Fruit fly (Drosophila melanogaster) whole organism, embryonic: ENCODE data around the gene CG12589.

Experiments used
- Blimp-1 ChIP-seq: fragments of 200-800 bp; sonication (Bioruptor generic); optimal IDR thresholded peaks from 3 replicates; lab custom pipeline; 2018; ENCODE audit warnings: missing biosample characterization, missing genetic modification characterization, mild to moderate bottlenecking, moderate library complexity, missing genetic modification reagents
- CG10431 ChIP-seq: fragments of 200-800 bp; sonication (Bioruptor generic); optimal IDR thresholded peaks from 3 replicates; lab custom pipeline; 2018; ENCODE audit warnings: missing biosample characterization, mild to moderate bottlenecking, missing genetic modification characterization
- CG10565 ChIP-seq: fragments of 200-800 bp; sonication (Bioruptor generic); optimal IDR thresholded peaks from 3 replicates; lab custom pipeline; 2016; ENCODE audit warnings: missing biosample characterization, mild to moderate bottlenecking, missing genetic modification characterization
- CG11723 ChIP-seq: fragments of 200-800 bp; sonication (Bioruptor generic); optimal IDR thresholded peaks from 2 replicates; lab custom pipeline; 2017; ENCODE audit warnings: missing biosample characterization, mild to moderate bottlenecking, missing genetic modification characterization
- CG13775 ChIP-seq: fragments of 200-800 bp; sonication (Bioruptor generic); optimal IDR thresholded peaks from 3 replicates; lab custom pipeline; 2017; ENCODE audit warnings: missing biosample characterization, mild to moderate bottlenecking, missing genetic modification characterization
- CG15479 ChIP-seq: fragments of 200-800 bp; sonication (Bioruptor generic); optimal IDR thresholded peaks from 3 replicates; lab custom pipeline; 2019; ENCODE audit warnings: missing biosample characterization, mild to moderate bottlenecking, missing genetic modification characterization, moderate library complexity
- CG15696 ChIP-seq: fragments of 200-800 bp; sonication (Bioruptor generic); optimal IDR thresholded peaks from 2 replicates; lab custom pipeline; 2019; ENCODE audit warnings: missing biosample characterization, mild to moderate bottlenecking, missing genetic modification characterization, moderate library complexity
- CG1647 ChIP-seq: fragments of 200-800 bp; sonication (Bioruptor generic); optimal IDR thresholded peaks from 3 replicates; lab custom pipeline; 2016; ENCODE audit warnings: missing biosample characterization, missing genetic modification characterization
- CG16813 ChIP-seq: fragments of 200-800 bp; sonication (Bioruptor generic); IDR thresholded peaks from 3 replicates; pipeline ENCODE4 v1.3.6; 2022; ENCODE audit warnings: missing biosample characterization, missing genetic modification characterization; ENCODE audit not compliant: partially characterized antibody
- CG17912 ChIP-seq: fragments of 200-800 bp; sonication (Bioruptor generic); optimal IDR thresholded peaks from 2 replicates; lab custom pipeline; 2018; ENCODE audit warnings: missing biosample characterization, mild to moderate bottlenecking, missing genetic modification characterization
- CG18599 ChIP-seq: fragments of 200-800 bp; sonication (Bioruptor generic); optimal IDR thresholded peaks from 3 replicates; lab custom pipeline; 2017; ENCODE audit warnings: missing biosample characterization, missing genetic modification characterization, mild to moderate bottlenecking, moderate library complexity, missing genetic modification reagents
- CG2712 ChIP-seq: fragments of 200-800 bp; optimal IDR thresholded peaks from 3 replicates; lab custom pipeline; 2019; ENCODE audit warnings: missing biosample characterization, mild to moderate bottlenecking, missing genetic modification characterization, moderate library complexity
- CG2889 ChIP-seq: fragments of 200-800 bp; sonication (Bioruptor generic); IDR thresholded peaks from 3 replicates; pipeline ENCODE4 v1.3.6; 2022; ENCODE audit warnings: missing biosample characterization, missing genetic modification characterization
- CG34224 ChIP-seq: fragments of 200-800 bp; sonication (Bioruptor generic); IDR thresholded peaks from 3 replicates; pipeline ENCODE4 v1.3.6; 2022; ENCODE audit warnings: missing biosample characterization, missing genetic modification characterization; ENCODE audit not compliant: partially characterized antibody
- CG3995 ChIP-seq: fragments of 200-800 bp; sonication (Bioruptor generic); optimal IDR thresholded peaks from 3 replicates; lab custom pipeline; 2016; ENCODE audit warnings: missing biosample characterization, missing genetic modification characterization
- CG8089 ChIP-seq: fragments of 200-800 bp; sonication (Bioruptor generic); optimal IDR thresholded peaks from 3 replicates; lab custom pipeline; 2016; ENCODE audit warnings: missing biosample characterization, missing genetic modification characterization
- Chrac-16 ChIP-seq: fragments of 200-800 bp; sonication (Bioruptor generic); optimal IDR thresholded peaks from 3 replicates; lab custom pipeline; 2016; ENCODE audit warnings: missing biosample characterization, missing genetic modification characterization
- NK7.1 ChIP-seq: fragments of 200-800 bp; sonication (Bioruptor generic); optimal IDR thresholded peaks from 3 replicates; lab custom pipeline; 2016; ENCODE audit warnings: missing biosample characterization, missing genetic modification characterization
- Neu2 ChIP-seq: fragments of 200-800 bp; sonication (Bioruptor generic); optimal IDR thresholded peaks from 3 replicates; lab custom pipeline; 2016; ENCODE audit warnings: missing biosample characterization, missing genetic modification characterization, borderline replicate concordance
- Ptx1 ChIP-seq: fragments of 200-800 bp; sonication (Bioruptor generic); IDR thresholded peaks from 2 replicates; pipeline ENCODE4 v1.3.6; 2022; ENCODE audit warnings: missing biosample characterization, missing genetic modification characterization
- Side ChIP-seq: fragments of 200-800 bp; sonication (Bioruptor generic); optimal IDR thresholded peaks from 2 replicates; lab custom pipeline; 2016; ENCODE audit warnings: missing biosample characterization, missing genetic modification characterization
- Sry-δ ChIP-seq: fragments of 200-800 bp; sonication (Bioruptor generic); optimal IDR thresholded peaks from 2 replicates; lab custom pipeline; 2016; ENCODE audit warnings: missing biosample characterization, missing genetic modification characterization
- Tbp ChIP-seq: fragments of >200 bp; optimal IDR thresholded peaks from 2 replicates; lab custom pipeline; 2018; ENCODE audit warnings: missing biosample characterization, missing genetic modification characterization
- ab ChIP-seq: fragments of 200-800 bp; sonication (Bioruptor generic); optimal IDR thresholded peaks from 2 replicates; lab custom pipeline; 2016; ENCODE audit warnings: missing biosample characterization, missing genetic modification characterization
- al ChIP-seq: fragments of 200-800 bp; sonication (Bioruptor generic); IDR thresholded peaks from 2 replicates; pipeline ENCODE4 v1.3.6; 2022; ENCODE audit warnings: missing biosample characterization, missing genetic modification characterization
- amos ChIP-seq: fragments of 200-800 bp; sonication (Bioruptor generic); IDR thresholded peaks from 2 replicates; pipeline ENCODE4 v1.3.6; 2022; ENCODE audit warnings: missing biosample characterization, missing genetic modification characterization; ENCODE audit not compliant: partially characterized antibody
- bigmax ChIP-seq: fragments of 200-800 bp; sonication (Bioruptor generic); optimal IDR thresholded peaks from 2 replicates; lab custom pipeline; 2018; ENCODE audit warnings: missing biosample characterization, mild to moderate bottlenecking, missing genetic modification characterization
- cwo ChIP-seq: fragments of 200-800 bp; sonication (Bioruptor generic); optimal IDR thresholded peaks from 3 replicates; lab custom pipeline; 2017; ENCODE audit warnings: missing biosample characterization, missing genetic modification characterization, mild to moderate bottlenecking, moderate library complexity, missing genetic modification reagents
- ems ChIP-seq: fragments of 200-800 bp; sonication (Bioruptor generic); optimal IDR thresholded peaks from 3 replicates; lab custom pipeline; 2016; ENCODE audit warnings: missing biosample characterization, missing genetic modification characterization
- eve ChIP-seq, 2 experiments: fragments of >200 bp; optimal IDR thresholded peaks; 2 replicates each; lab custom pipeline; 2017; ENCODE audit warnings: missing biosample characterization in 2 of 2, missing genetic modification characterization in 2 of 2
- gcm ChIP-seq: fragments of 200-800 bp; sonication (Bioruptor generic); optimal IDR thresholded peaks from 2 replicates; lab custom pipeline; 2019; ENCODE audit warnings: missing biosample characterization, mild to moderate bottlenecking, missing genetic modification characterization, moderate library complexity
- kni ChIP-seq: fragments of 200-800 bp; sonication (Bioruptor generic); optimal IDR thresholded peaks from 3 replicates; lab custom pipeline; 2017; ENCODE audit warnings: mild to moderate bottlenecking, missing biosample characterization, missing genetic modification reagents, missing genetic modification characterization
- lola ChIP-seq, 3 experiments: fragments of >200 bp in 2 of 3; fragments of 200-800 bp in 1 of 3; sonication (Bioruptor generic) in 1 of 3; optimal IDR thresholded peaks; 2 replicates each; lab custom pipeline; 2017 to 2019; ENCODE audit warnings: missing biosample characterization in 3 of 3, missing genetic modification characterization in 3 of 3, mild to moderate bottlenecking in 1 of 3, moderate library complexity in 1 of 3
- lov ChIP-seq, 2 experiments: fragments of 200-800 bp in 1 of 2; fragments of >200 bp in 1 of 2; sonication (Bioruptor generic) in 1 of 2; IDR thresholded peaks in 1 of 2; optimal IDR thresholded peaks in 1 of 2; 2 replicates in 1 of 2; 3 replicates in 1 of 2; pipeline versions ENCODE4 v1.3.6 to Lab custom; 2017 to 2022; ENCODE audit warnings: missing biosample characterization in 1 of 2, missing genetic modification characterization in 1 of 2
- nau ChIP-seq: fragments of 200-800 bp; sonication (Bioruptor generic); optimal IDR thresholded peaks from 3 replicates; lab custom pipeline; 2017; ENCODE audit warnings: missing biosample characterization, mild to moderate bottlenecking, missing genetic modification characterization, missing genetic modification reagents
- nom ChIP-seq: fragments of 200-800 bp; sonication (Bioruptor generic); optimal IDR thresholded peaks from 2 replicates; lab custom pipeline; 2017; ENCODE audit warnings: missing biosample characterization, missing genetic modification characterization, mild to moderate bottlenecking, moderate library complexity, missing genetic modification reagents
- odd ChIP-seq: fragments of 200-800 bp; sonication (Bioruptor generic); optimal IDR thresholded peaks from 2 replicates; lab custom pipeline; 2017; ENCODE audit warnings: missing biosample characterization, mild to moderate bottlenecking, missing genetic modification characterization
- pfk ChIP-seq: fragments of 200-800 bp; sonication (Bioruptor generic); optimal IDR thresholded peaks from 2 replicates; lab custom pipeline; 2018; ENCODE audit warnings: missing biosample characterization, mild to moderate bottlenecking, missing genetic modification characterization, moderate library complexity
- phol ChIP-seq: fragments of 200-800 bp; sonication (Bioruptor generic); optimal IDR thresholded peaks from 3 replicates; lab custom pipeline; 2018; ENCODE audit warnings: missing biosample characterization, mild to moderate bottlenecking, missing genetic modification characterization, moderate library complexity
- row ChIP-seq: fragments of 200-800 bp; sonication (Bioruptor generic); IDR thresholded peaks from 3 replicates; pipeline ENCODE4 v1.3.6; 2022; ENCODE audit warnings: missing biosample characterization, missing genetic modification characterization
- salm ChIP-seq: fragments of 200-800 bp; sonication (Bioruptor generic); optimal IDR thresholded peaks from 2 replicates; lab custom pipeline; 2018; ENCODE audit warnings: missing biosample characterization, mild to moderate bottlenecking, missing genetic modification characterization
- seq ChIP-seq: fragments of 200-800 bp; sonication (Bioruptor generic); IDR thresholded peaks from 2 replicates; pipeline ENCODE4 v1.3.6; 2022; ENCODE audit warnings: missing biosample characterization, missing genetic modification characterization
- sr ChIP-seq: fragments of 200-800 bp; sonication (Bioruptor generic); IDR thresholded peaks from 3 replicates; pipeline ENCODE4 v1.3.6; 2022; ENCODE audit warnings: missing biosample characterization, missing genetic modification characterization
- stc ChIP-seq: fragments of 200-800 bp; sonication (Bioruptor generic); IDR thresholded peaks from 2 replicates; pipeline ENCODE4 v1.3.6; 2022; ENCODE audit warnings: missing biosample characterization, missing genetic modification characterization
- tll ChIP-seq, 2 experiments: fragments of 200-800 bp in 1 of 2; fragments of >200 bp in 1 of 2; sonication (Bioruptor generic) in 1 of 2; optimal IDR thresholded peaks; 2 replicates each; lab custom pipeline; 2017 to 2019; ENCODE audit warnings: missing biosample characterization in 2 of 2, missing genetic modification characterization in 2 of 2, mild to moderate bottlenecking in 1 of 2, moderate library complexity in 1 of 2
- ttk ChIP-seq: fragments of 200-800 bp; sonication (Bioruptor generic); IDR thresholded peaks from 2 replicates; pipeline ENCODE4 v2.1.2; 2022; ENCODE audit warnings: missing biosample characterization, missing genetic modification characterization
- unpg ChIP-seq: fragments of 200-800 bp; sonication (Bioruptor generic); optimal IDR thresholded peaks from 3 replicates; lab custom pipeline; 2018; ENCODE audit warnings: missing biosample characterization, mild to moderate bottlenecking, missing genetic modification characterization, moderate library complexity
- zfh2 ChIP-seq: fragments of 200-800 bp; sonication (Bioruptor generic); optimal IDR thresholded peaks from 2 replicates; lab custom pipeline; 2016; ENCODE audit warnings: missing biosample characterization, missing genetic modification characterization

CG12589 gene

dm6 chr3R:5095137-5095802, 43.5 kb downstream of the CG12589 start (continued):
- TF ChIP-seq Ptx1 (GFP tag; lab: Robert Waterston, UW) (0 out of 2 replicates have a peak, but pooled peaks have one; percentile 27), CG2889 (GFP tag; lab: Robert Waterston, UW) (no peak), kni (GFP tag; lab: Kevin White, UChicago) (no peak), seq (GFP tag; lab: Robert Waterston, UW) (no peak), lov (optimal IDR thresholded peaks at IDR 0.05; lab: Kevin White, UChicago) (no peak), lov (GFP tag; IDR thresholded peaks at IDR 0.05; lab: Robert Waterston, UW) (no peak), CG8089 (GFP tag; lab: Kevin White, UChicago) (no peak), nau (GFP tag; lab: Kevin White, UChicago) (no peak), Sry-δ (GFP tag; lab: Kevin White, UChicago) (no peak), nom (GFP tag; lab: Kevin White, UChicago) (no peak), lola (GFP tag; optimal IDR thresholded peaks at IDR 0.05; lab: Kevin White, UChicago) (peak in 1 of 3 experiments; percentile 18), amos (GFP tag; lab: Robert Waterston, UW) (no peak), CG3995 (GFP tag; lab: Kevin White, UChicago) (no peak), NK7.1 (GFP tag; lab: Kevin White, UChicago) (no peak), unpg (peak; percentile 16), CG13775 (GFP tag; lab: Kevin White, UChicago) (no peak), CG2712 (peak; percentile 44), CG15479 (GFP tag; lab: Kevin White, UChicago) (no peak), ems (GFP tag; lab: Kevin White, UChicago) (no peak), cwo (no peak), ab (no peak), ttk (GFP tag; lab: Robert Waterston, UW) (no peak), Side (no peak), CG34224 (GFP tag; lab: Robert Waterston, UW) (no peak), Chrac-16 (GFP tag; lab: Kevin White, UChicago) (no peak), Blimp-1 (peak; percentile 45), Neu2 (GFP tag; lab: Kevin White, UChicago) (no peak), CG15696 (no peak), CG10431 (no peak), CG16813 (GFP tag; lab: Robert Waterston, UW) (no peak), salm (tag; lab: Kevin White, UChicago) (no peak), tll (GFP tag; optimal IDR thresholded peaks at IDR 0.05; lab: Kevin White, UChicago) (no peak), odd (GFP tag; lab: Kevin White, UChicago) (no peak), pfk (GFP tag; lab: Kevin White, UChicago) (peak; percentile 42), phol (tag; lab: Kevin White, UChicago) (peak; percentile 17), CG18599 (GFP tag; lab: Kevin White, UChicago) (no peak), eve (GFP tag; optimal IDR thresholded peaks at IDR 0.05; lab: Kevin White, UChicago) (no peak), CG1647 (GFP tag; lab: Kevin White, UChicago) (no peak), zfh2 (GFP tag; lab: Kevin White, UChicago) (no peak), Tbp (GFP tag; lab: Kevin White, UChicago) (no peak), row (GFP tag; lab: Robert Waterston, UW) (peak; percentile 56; the same call in 2 of the 3 replicates), bigmax (GFP tag; lab: Kevin White, UChicago) (no peak), gcm (GFP tag; lab: Kevin White, UChicago) (no peak), sr (GFP tag; lab: Robert Waterston, UW) (no peak), CG10565 (no peak), CG17912 (no peak), stc (GFP tag; lab: Robert Waterston, UW) (no peak), CG11723 (GFP tag; lab: Kevin White, UChicago) (no peak), al (GFP tag; lab: Robert Waterston, UW) (no peak)
